Fruit fly (Drosophila melanogaster) whole organism, wandering third instar larva: Measurements from ENCODE around the gene ATP7.

ENCODE experiments used
- CG32264 ChIP-seq: fragments of 200-800 bp; sonication (Bioruptor generic); optimal IDR thresholded peaks from 2 replicates; lab custom pipeline; 2016; ENCODE audit warnings: missing biosample characterization, missing genetic modification characterization
- Dfd ChIP-seq: fragments of >200 bp; optimal IDR thresholded peaks from 2 replicates; lab custom pipeline; 2017; ENCODE audit warnings: missing biosample characterization, missing genetic modification characterization
- Dif ChIP-seq: fragments of 200-275, 200-300 bp; sonication (Bioruptor generic); optimal IDR thresholded peaks from 2 replicates; lab custom pipeline; 2018; ENCODE audit warnings: missing biosample characterization, missing genetic modification characterization; ENCODE audit not compliant: partially characterized antibody
- Hr78 ChIP-seq: fragments of >200 bp; optimal IDR thresholded peaks from 2 replicates; lab custom pipeline; 2017; ENCODE audit warnings: missing biosample characterization, missing genetic modification characterization
- Jra ChIP-seq: sonication (Bioruptor generic); optimal IDR thresholded peaks from 2 replicates; lab custom pipeline; 2016; ENCODE audit warnings: missing biosample characterization, missing genetic modification characterization
- Mio ChIP-seq: sonication (Bioruptor generic); optimal IDR thresholded peaks from 2 replicates; lab custom pipeline; 2016; ENCODE audit warnings: missing biosample characterization, missing genetic modification characterization
- N ChIP-seq: fragments of >200 bp; optimal IDR thresholded peaks from 2 replicates; lab custom pipeline; 2018; ENCODE audit warnings: missing biosample characterization, missing external identifiers, missing genetic modification characterization
- Vsx2 ChIP-seq: fragments of 200-300, 225-300 bp; sonication (Bioruptor generic); optimal IDR thresholded peaks from 2 replicates; lab custom pipeline; 2018; ENCODE audit warnings: missing biosample characterization, missing genetic modification characterization; ENCODE audit not compliant: partially characterized antibody
- brk ChIP-seq: fragments of 200-800 bp; sonication (Bioruptor generic); optimal IDR thresholded peaks from 2 replicates; lab custom pipeline; 2016; ENCODE audit warnings: missing biosample characterization, mild to moderate bottlenecking, missing genetic modification characterization
- dsf ChIP-seq: sonication (Bioruptor generic); optimal IDR thresholded peaks from 2 replicates; lab custom pipeline; 2016; ENCODE audit warnings: missing biosample characterization, missing genetic modification characterization, borderline replicate concordance
- jim ChIP-seq: fragments of 175-275, 200-325 bp; sonication (Bioruptor generic); optimal IDR thresholded peaks from 2 replicates; lab custom pipeline; 2016; ENCODE audit warnings: missing biosample characterization, mild to moderate bottlenecking, missing genetic modification characterization
- pan ChIP-seq: fragments of >200 bp; optimal IDR thresholded peaks from 2 replicates; lab custom pipeline; 2017
- sv ChIP-seq: fragments of 200-800 bp; sonication (Bioruptor generic); optimal IDR thresholded peaks from 3 replicates; lab custom pipeline; 2016; ENCODE audit warnings: missing biosample characterization, missing genetic modification characterization
- tai ChIP-seq: sonication (Bioruptor generic); optimal IDR thresholded peaks from 2 replicates; lab custom pipeline; 2016; ENCODE audit warnings: missing biosample characterization, missing genetic modification characterization

DNA sequence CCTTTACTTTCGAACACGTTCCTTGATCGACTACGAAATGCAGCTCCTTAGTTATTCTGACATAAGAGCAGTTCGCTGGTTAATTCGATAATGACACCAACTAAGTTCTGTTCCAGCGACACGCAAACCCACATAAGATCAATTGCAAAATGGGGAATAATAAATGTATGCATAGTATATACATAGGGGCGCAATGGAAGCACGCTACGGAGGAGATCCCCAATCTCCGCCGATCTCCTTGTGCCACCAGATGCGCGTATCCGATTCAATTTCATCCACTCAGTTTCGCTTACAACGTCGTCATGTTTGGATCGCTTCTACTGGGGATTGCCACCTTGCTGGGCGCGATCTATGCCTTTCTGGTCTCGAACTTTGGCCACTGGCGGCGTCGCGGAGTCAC is 15.5 kb upstream of the ATP7 start, which contains the start of gene Cyp28c1:
- no peak for TF ChIP-seq sv (GFP tag; lab: Kevin White, UChicago)
- TF ChIP-seq tai (GFP tag; lab: Kevin White, UChicago), result no peak
- no peak for TF ChIP-seq Dfd (GFP tag; lab: Kevin White, UChicago)
- TF ChIP-seq Vsx2 (GFP tag; lab: Kevin White, UChicago), result no peak
- TF ChIP-seq Dif, result no peak
- TF ChIP-seq Hr78, result no peak
- no peak for TF ChIP-seq dsf (GFP tag; lab: Kevin White, UChicago)
- TF ChIP-seq Mio (GFP tag; lab: Kevin White, UChicago), result no peak
- TF ChIP-seq N (GFP tag; lab: Kevin White, UChicago), result no peak
- no peak for TF ChIP-seq CG32264 (GFP tag; lab: Kevin White, UChicago)
- TF ChIP-seq jim, result no peak
- no peak for TF ChIP-seq pan
- TF ChIP-seq Jra (GFP tag; lab: Kevin White, UChicago), result no peak
- no peak for TF ChIP-seq brk (GFP tag; lab: Kevin White, UChicago)
